Fruit fly (Drosophila melanogaster) whole organism, embryonic: ENCODE measurements around the gene CG46456.
A peak's percentile ranks its signal among the peaks of the same experiment; 100 is the strongest.

Experiments
- BEAF-32 ChIP-seq: fragments of 200-800 bp; sonication (Bioruptor generic); optimal IDR thresholded peaks from 3 replicates; lab custom pipeline; 2017; ENCODE audit warnings: missing biosample characterization, missing genetic modification characterization, mild to moderate bottlenecking, moderate library complexity, missing genetic modification reagents
- CG10565 ChIP-seq: fragments of 200-800 bp; sonication (Bioruptor generic); optimal IDR thresholded peaks from 3 replicates; lab custom pipeline; 2016; ENCODE audit warnings: missing biosample characterization, mild to moderate bottlenecking, missing genetic modification characterization
- CG12391 ChIP-seq: fragments of 200-800 bp; sonication (Bioruptor generic); optimal IDR thresholded peaks from 3 replicates; lab custom pipeline; 2018; ENCODE audit warnings: missing biosample characterization, mild to moderate bottlenecking, missing genetic modification characterization, moderate library complexity
- CG13624 ChIP-seq: fragments of 200-800 bp; sonication (Bioruptor generic); optimal IDR thresholded peaks from 2 replicates; lab custom pipeline; 2016; ENCODE audit warnings: missing biosample characterization, missing genetic modification characterization
- CG14710 ChIP-seq: fragments of 200-800 bp; sonication (Bioruptor generic); optimal IDR thresholded peaks from 3 replicates; lab custom pipeline; 2019; ENCODE audit warnings: missing biosample characterization, mild to moderate bottlenecking, missing genetic modification characterization, moderate library complexity
- CG15514 ChIP-seq: fragments of 200-800 bp; sonication (Bioruptor generic); optimal IDR thresholded peaks from 3 replicates; lab custom pipeline; 2017; ENCODE audit warnings: missing biosample characterization, missing genetic modification characterization, mild to moderate bottlenecking, moderate library complexity, missing genetic modification reagents
- CG16813 ChIP-seq: fragments of 200-800 bp; sonication (Bioruptor generic); IDR thresholded peaks from 3 replicates; pipeline ENCODE4 v1.3.6; 2022; ENCODE audit warnings: missing biosample characterization, missing genetic modification characterization; ENCODE audit not compliant: partially characterized antibody
- CG17186 ChIP-seq: fragments of 200-800 bp; sonication (Bioruptor generic); optimal IDR thresholded peaks from 3 replicates; lab custom pipeline; 2017; ENCODE audit warnings: missing biosample characterization, missing genetic modification reagents, missing genetic modification characterization
- CG17829 ChIP-seq: fragments of 200-800 bp; optimal IDR thresholded peaks from 2 replicates; lab custom pipeline; 2019; ENCODE audit warnings: missing biosample characterization, mild to moderate bottlenecking, missing genetic modification characterization, moderate library complexity
- CG31365 ChIP-seq: fragments of 200-800 bp; sonication (Bioruptor generic); optimal IDR thresholded peaks from 2 replicates; lab custom pipeline; 2018; ENCODE audit warnings: missing biosample characterization, mild to moderate bottlenecking, missing genetic modification characterization
- CG31441 ChIP-seq: fragments of 200-800 bp; sonication (Bioruptor generic); IDR thresholded peaks from 2 replicates; pipeline ENCODE4 v1.3.6; 2022; ENCODE audit warnings: missing biosample characterization, missing genetic modification characterization
- CG3281 ChIP-seq: fragments of 200-800 bp; sonication (Bioruptor generic); optimal IDR thresholded peaks from 3 replicates; lab custom pipeline; 2017; ENCODE audit warnings: missing biosample characterization, mild to moderate bottlenecking, missing genetic modification characterization
- CG33213 ChIP-seq: fragments of 200-800 bp; sonication (Bioruptor generic); optimal IDR thresholded peaks from 3 replicates; lab custom pipeline; 2016; ENCODE audit warnings: missing biosample characterization, missing genetic modification characterization
- CG4328 ChIP-seq: fragments of 200-800 bp; sonication (Bioruptor generic); optimal IDR thresholded peaks from 3 replicates; lab custom pipeline; 2017; ENCODE audit warnings: missing biosample characterization, missing genetic modification reagents, missing genetic modification characterization
- CG4617 ChIP-seq: fragments of 200-800 bp; sonication (Bioruptor generic); optimal IDR thresholded peaks from 3 replicates; lab custom pipeline; 2016; ENCODE audit warnings: missing biosample characterization, missing genetic modification characterization, borderline replicate concordance
- CG5180 ChIP-seq: fragments of 200-800 bp; sonication (Bioruptor generic); optimal IDR thresholded peaks from 3 replicates; lab custom pipeline; 2017; ENCODE audit warnings: missing biosample characterization, missing genetic modification characterization, mild to moderate bottlenecking, moderate library complexity, missing genetic modification reagents
- CG7928 ChIP-seq: fragments of 200-800 bp; sonication (Bioruptor generic); optimal IDR thresholded peaks from 2 replicates; lab custom pipeline; 2017; ENCODE audit warnings: missing biosample characterization, mild to moderate bottlenecking, missing genetic modification characterization
- CG8924 ChIP-seq: fragments of 200-800 bp; optimal IDR thresholded peaks from 3 replicates; lab custom pipeline; 2019; ENCODE audit warnings: missing biosample characterization, mild to moderate bottlenecking, missing genetic modification characterization, moderate library complexity
- CG9797 ChIP-seq: fragments of 200-800 bp; sonication (Bioruptor generic); optimal IDR thresholded peaks from 3 replicates; lab custom pipeline; 2018; ENCODE audit warnings: missing biosample characterization, mild to moderate bottlenecking, missing genetic modification characterization
- CHES-1-like ChIP-seq: fragments of 200-800 bp; sonication (Bioruptor generic); optimal IDR thresholded peaks from 2 replicates; lab custom pipeline; 2016; ENCODE audit warnings: missing biosample characterization, missing genetic modification characterization
- Dip3 ChIP-seq: fragments of 200-800 bp; sonication (Bioruptor generic); optimal IDR thresholded peaks from 3 replicates; lab custom pipeline; 2016; ENCODE audit warnings: missing biosample characterization, missing genetic modification characterization
- Dll ChIP-seq: fragments of 200-800 bp; sonication (Bioruptor generic); IDR thresholded peaks from 4 replicates; pipeline ENCODE4 v1.3.6; 2022; ENCODE audit warnings: missing biosample characterization, missing genetic modification characterization; ENCODE audit not compliant: partially characterized antibody
- Elba2 ChIP-seq: fragments of 200-800 bp; sonication (Bioruptor generic); optimal IDR thresholded peaks from 3 replicates; lab custom pipeline; 2016; ENCODE audit warnings: missing biosample characterization, missing genetic modification characterization
- Ets97D ChIP-seq: fragments of 200-800 bp; sonication (Bioruptor generic); optimal IDR thresholded peaks from 3 replicates; lab custom pipeline; 2016; ENCODE audit warnings: missing biosample characterization, missing genetic modification characterization
- HLH54F ChIP-seq: fragments of 200-800 bp; sonication (Bioruptor generic); optimal IDR thresholded peaks from 3 replicates; lab custom pipeline; 2016; ENCODE audit warnings: missing biosample characterization, missing genetic modification characterization
- Lhr ChIP-seq: fragments of 200-800 bp; sonication (Bioruptor generic); optimal IDR thresholded peaks from 3 replicates; lab custom pipeline; 2017; ENCODE audit warnings: mild to moderate bottlenecking, missing biosample characterization, missing genetic modification reagents, missing genetic modification characterization
- MESR4 ChIP-seq: fragments of 200-800 bp; sonication (Bioruptor generic); optimal IDR thresholded peaks from 2 replicates; lab custom pipeline; 2018; ENCODE audit warnings: missing biosample characterization, mild to moderate bottlenecking, missing genetic modification characterization, moderate library complexity
- Mes4 ChIP-seq: fragments of 200-800 bp; sonication (Bioruptor generic); optimal IDR thresholded peaks from 2 replicates; lab custom pipeline; 2016; ENCODE audit warnings: missing biosample characterization, missing genetic modification characterization
- Myb ChIP-seq: fragments of 200-800 bp; sonication (Bioruptor generic); optimal IDR thresholded peaks from 2 replicates; lab custom pipeline; 2016; ENCODE audit warnings: missing biosample characterization, missing genetic modification characterization
- Nf-YC ChIP-seq: fragments of 200-800 bp; optimal IDR thresholded peaks from 3 replicates; lab custom pipeline; 2019; ENCODE audit warnings: missing biosample characterization, mild to moderate bottlenecking, missing genetic modification characterization, moderate library complexity
- Sox100B ChIP-seq: fragments of 200-800 bp; sonication (Bioruptor generic); optimal IDR thresholded peaks from 3 replicates; lab custom pipeline; 2018; ENCODE audit warnings: missing biosample characterization, mild to moderate bottlenecking, missing genetic modification characterization
- Sry-β ChIP-seq: fragments of 200-800 bp; sonication (Bioruptor generic); optimal IDR thresholded peaks from 2 replicates; lab custom pipeline; 2018; ENCODE audit warnings: missing biosample characterization, mild to moderate bottlenecking, missing genetic modification characterization, moderate library complexity
- Sry-δ ChIP-seq: fragments of 200-800 bp; sonication (Bioruptor generic); optimal IDR thresholded peaks from 2 replicates; lab custom pipeline; 2016; ENCODE audit warnings: missing biosample characterization, missing genetic modification characterization
- Ssrp ChIP-seq: fragments of 200-800 bp; sonication (Bioruptor generic); optimal IDR thresholded peaks from 2 replicates; lab custom pipeline; 2018; ENCODE audit warnings: missing biosample characterization, mild to moderate bottlenecking, missing genetic modification characterization, moderate library complexity
- ab ChIP-seq: fragments of 200-800 bp; sonication (Bioruptor generic); optimal IDR thresholded peaks from 2 replicates; lab custom pipeline; 2016; ENCODE audit warnings: missing biosample characterization, missing genetic modification characterization
- chif ChIP-seq, 2 experiments: fragments of 200-800 bp; sonication (Bioruptor generic); optimal IDR thresholded peaks; 3 replicates each; lab custom pipeline; 2016; ENCODE audit warnings: missing biosample characterization in 2 of 2, missing genetic modification characterization in 2 of 2
- chm ChIP-seq: fragments of 200-800 bp; sonication (Bioruptor generic); IDR thresholded peaks from 2 replicates; pipeline ENCODE4 v1.3.6; 2022; ENCODE audit warnings: missing biosample characterization, missing genetic modification characterization
- dmrt11E ChIP-seq: fragments of 200-800 bp; sonication (Bioruptor generic); optimal IDR thresholded peaks from 3 replicates; lab custom pipeline; 2018; ENCODE audit warnings: missing biosample characterization, mild to moderate bottlenecking, missing genetic modification characterization, moderate library complexity
- eve ChIP-seq, 2 experiments: fragments of >200 bp; optimal IDR thresholded peaks; 2 replicates each; lab custom pipeline; 2017; ENCODE audit warnings: missing biosample characterization in 2 of 2, missing genetic modification characterization in 2 of 2
- ftz-f1 ChIP-seq: fragments of 200-800 bp; sonication (Bioruptor generic); optimal IDR thresholded peaks from 2 replicates; lab custom pipeline; 2016; ENCODE audit warnings: missing biosample characterization, missing genetic modification characterization
- grn ChIP-seq: fragments of 200-800 bp; sonication (Bioruptor generic); optimal IDR thresholded peaks from 3 replicates; lab custom pipeline; 2017; ENCODE audit warnings: missing biosample characterization, missing genetic modification characterization
- lab ChIP-seq: fragments of 200-800 bp; sonication (Bioruptor generic); optimal IDR thresholded peaks from 3 replicates; lab custom pipeline; 2017; ENCODE audit warnings: missing biosample characterization, missing genetic modification characterization, mild to moderate bottlenecking, moderate library complexity, missing genetic modification reagents
- lmd ChIP-seq: fragments of 200-800 bp; sonication (Bioruptor generic); IDR thresholded peaks from 2 replicates; pipeline ENCODE4 v1.3.6; 2022; ENCODE audit warnings: missing biosample characterization, missing genetic modification characterization
- phol ChIP-seq: fragments of 200-800 bp; sonication (Bioruptor generic); optimal IDR thresholded peaks from 3 replicates; lab custom pipeline; 2018; ENCODE audit warnings: missing biosample characterization, mild to moderate bottlenecking, missing genetic modification characterization, moderate library complexity
- psq ChIP-seq: fragments of 200-800 bp; sonication (Bioruptor generic); optimal IDR thresholded peaks from 2 replicates; lab custom pipeline; 2017; ENCODE audit warnings: missing biosample characterization, missing genetic modification characterization
- stwl ChIP-seq: fragments of 200-800 bp; sonication (Bioruptor generic); optimal IDR thresholded peaks from 3 replicates; lab custom pipeline; 2018; ENCODE audit warnings: missing biosample characterization, mild to moderate bottlenecking, missing genetic modification characterization, moderate library complexity
- tap ChIP-seq: fragments of 200-800 bp; optimal IDR thresholded peaks from 3 replicates; lab custom pipeline; 2019; ENCODE audit warnings: missing biosample characterization, mild to moderate bottlenecking, missing genetic modification characterization, moderate library complexity
- trem ChIP-seq: fragments of 200-800 bp; optimal IDR thresholded peaks from 3 replicates; lab custom pipeline; 2019; ENCODE audit warnings: missing biosample characterization, mild to moderate bottlenecking, missing genetic modification characterization, moderate library complexity
- trh ChIP-seq: fragments of 200-800 bp; sonication (Bioruptor generic); optimal IDR thresholded peaks from 2 replicates; lab custom pipeline; 2016; ENCODE audit warnings: missing biosample characterization, missing genetic modification characterization

CG46456 gene

DNA sequence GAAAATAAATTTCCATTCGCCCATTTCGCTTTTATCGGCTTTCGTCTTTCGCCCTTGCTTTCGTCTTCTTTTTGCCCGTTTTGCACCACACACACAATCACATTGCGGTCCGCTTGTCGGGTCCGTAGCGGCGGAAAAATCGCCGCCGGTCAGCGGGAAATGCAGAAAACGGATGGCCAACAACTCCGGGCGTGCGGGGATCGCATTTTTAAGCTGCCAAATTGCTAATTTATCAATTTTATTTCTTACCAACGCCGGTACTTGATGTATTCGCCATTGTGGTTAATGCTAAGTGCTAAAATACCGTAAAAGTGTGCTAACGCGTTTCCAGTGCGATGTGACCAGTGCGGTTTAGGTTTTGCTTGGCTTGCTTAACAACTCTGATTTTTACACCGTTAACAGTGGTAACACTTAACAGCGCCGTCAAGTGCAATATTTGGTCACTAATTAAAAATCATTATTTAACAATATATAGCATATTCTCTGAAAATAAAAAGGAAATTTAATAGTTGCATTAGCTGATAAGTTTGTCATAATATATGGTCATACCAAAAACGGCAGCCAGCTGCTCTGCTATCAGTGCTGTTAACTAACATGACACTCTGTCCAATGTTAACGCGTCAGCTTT lies 10.8 kb upstream of the CG46456 start, which contains the start of the genes Uev1A and Membrin (continued):
- TF ChIP-seq BEAF-32 (GFP tag; lab: Kevin White, UChicago) (peak; percentile 46), HLH54F (GFP tag; lab: Kevin White, UChicago) (no peak), CHES-1-like (peak; percentile 51), ftz-f1 (GFP tag; lab: Kevin White, UChicago) (peak; percentile 44), CG4328 (GFP tag; lab: Kevin White, UChicago) (no peak), Lhr (peak; percentile 24), CG7928 (GFP tag; lab: Kevin White, UChicago) (no peak), MESR4 (GFP tag; lab: Kevin White, UChicago) (peak; percentile 27), CG4617 (GFP tag; lab: Kevin White, UChicago) (peak; percentile 64), lab (GFP tag; lab: Kevin White, UChicago) (peak; percentile 1), lmd (GFP tag; lab: Robert Waterston, UW) (no peak), CG17186 (GFP tag; lab: Kevin White, UChicago) (peak; percentile 37), CG16813 (GFP tag; lab: Robert Waterston, UW) (peak; percentile 41; the same call in 1 of the 3 replicates), dmrt11E (tag; lab: Kevin White, UChicago) (peak; percentile 11), CG31441 (GFP tag; lab: Robert Waterston, UW) (no peak), ab (GFP tag; lab: Kevin White, UChicago) (no peak), eve (GFP tag; optimal IDR thresholded peaks at IDR 0.05; lab: Kevin White, UChicago) (no peak), chif (GFP tag; optimal IDR thresholded peaks at IDR 0.05; lab: Kevin White, UChicago) (no peak), Nf-YC (tag; lab: Kevin White, UChicago) (peak; percentile 32), Sry-δ (GFP tag; lab: Kevin White, UChicago) (peak; percentile 24), CG15514 (GFP tag; lab: Kevin White, UChicago) (peak; percentile 30), CG3281 (GFP tag; lab: Kevin White, UChicago) (peak; percentile 51), trem (peak; percentile 53), Sry-β (GFP tag; lab: Kevin White, UChicago) (peak; percentile 13), Sox100B (no peak), CG9797 (GFP tag; lab: Kevin White, UChicago) (peak; percentile 97), Elba2 (peak; percentile 15), Mes4 (GFP tag; lab: Kevin White, UChicago) (no peak), grn (GFP tag; lab: Kevin White, UChicago) (peak; percentile 49), CG5180 (no peak), Dll (peak; percentile 20; the same call in 1 of the 4 replicates), stwl (tag; lab: Kevin White, UChicago) (peak; percentile 92), Myb (GFP tag; lab: Kevin White, UChicago) (peak; percentile 27), CG10565 (GFP tag; lab: Kevin White, UChicago) (no peak), trh (GFP tag; lab: Kevin White, UChicago) (no peak), CG14710 (tag; lab: Kevin White, UChicago) (peak; percentile 69), CG12391 (tag; lab: Kevin White, UChicago) (peak; percentile 41), Ets97D (GFP tag; lab: Kevin White, UChicago) (peak; percentile 52), CG13624 (GFP tag; lab: Kevin White, UChicago) (no peak), phol (tag; lab: Kevin White, UChicago) (peak; percentile 95), Ssrp (tag; lab: Kevin White, UChicago) (no peak), CG17829 (tag; lab: Kevin White, UChicago) (peak; percentile 15), CG33213 (peak; percentile 15), chm (GFP tag; lab: Robert Waterston, UW) (no peak), psq (GFP tag; lab: Kevin White, UChicago) (no peak), Dip3 (no peak), CG31365 (tag; lab: Kevin White, UChicago) (no peak), CG8924 (tag; lab: Kevin White, UChicago) (peak; percentile 1), tap (no peak)
